Worm (Caenorhabditis elegans) whole organism, L1 larva: ENCODE results near the gene F58H1.7.
A peak's percentile ranks its signal among the peaks of the same experiment; 100 is the strongest.

Experiments
- C16A3.4 ChIP-seq: fragments of 150-350 bp; optimal IDR thresholded peaks from 2 replicates; lab custom pipeline; 2014; ENCODE audit warnings: missing biosample characterization, missing genetic modification characterization
- F16B12.6 ChIP-seq: fragments of 150-350 bp; optimal IDR thresholded peaks from 2 replicates; lab custom pipeline; 2014; ENCODE audit warnings: missing biosample characterization, missing genetic modification characterization
- aha-1 ChIP-seq: fragments of 150-350 bp; optimal IDR thresholded peaks from 2 replicates; lab custom pipeline; 2014; ENCODE audit warnings: missing biosample characterization, missing genetic modification characterization
- alr-1 ChIP-seq: fragments of 200-800 bp; sonication (Bioruptor generic); optimal IDR thresholded peaks from 2 replicates; lab custom pipeline; 2018; ENCODE audit warnings: borderline replicate concordance, mild to moderate bottlenecking, missing genetic modification characterization, missing compliant biosample characterization
- ceh-63 ChIP-seq: fragments of 200-800 bp; sonication (Bioruptor generic); optimal IDR thresholded peaks from 2 replicates; lab custom pipeline; 2018; ENCODE audit warnings: mild to moderate bottlenecking, missing genetic modification characterization, missing compliant biosample characterization
- ceh-8 ChIP-seq: fragments of 200-800 bp; sonication (Bioruptor generic); optimal IDR thresholded peaks from 2 replicates; lab custom pipeline; 2018; ENCODE audit warnings: mild to moderate bottlenecking, missing genetic modification characterization, moderate library complexity, missing compliant biosample characterization
- ceh-82 ChIP-seq, 3 experiments: fragments of 150-350 bp in 1 of 3; sonication (generic microtip) in 2 of 3; optimal IDR thresholded peaks; 2 replicates each; lab custom pipeline; 2014 to 2017; ENCODE audit warnings: missing biosample characterization in 3 of 3, missing genetic modification characterization in 3 of 3
- ces-1 ChIP-seq: fragments of 150-350 bp; optimal IDR thresholded peaks from 2 replicates; lab custom pipeline; 2014; ENCODE audit warnings: missing biosample characterization, missing genetic modification reagents, missing genetic modification characterization
- efl-3 ChIP-seq: fragments of 200-800 bp; sonication (Bioruptor generic); optimal IDR thresholded peaks from 2 replicates; lab custom pipeline; 2018; ENCODE audit warnings: mild to moderate bottlenecking, missing genetic modification characterization, missing compliant biosample characterization
- egl-13 ChIP-seq: sonication (generic microtip); optimal IDR thresholded peaks from 2 replicates; lab custom pipeline; 2016; ENCODE audit warnings: missing genotype, missing genetic modification reagents, missing genetic modification characterization, missing compliant biosample characterization
- egl-27 ChIP-seq, 2 experiments: fragments of 150-350 bp in 1 of 2; sonication (generic microtip); optimal IDR thresholded peaks; 3 replicates each; lab custom pipeline; 2017 to 2018; ENCODE audit warnings: missing biosample characterization in 2 of 2, missing genetic modification characterization in 2 of 2, missing genetic modification reagents in 2 of 2
- elt-3 ChIP-seq, 6 experiments: fragments of 150-350 bp in 1 of 6; sonication (generic microtip); optimal IDR thresholded peaks; 2 replicates each; lab custom pipeline; 2017 to 2018; ENCODE audit warnings: missing biosample characterization in 6 of 6, missing genetic modification characterization in 6 of 6, inconsistent platforms in 1 of 6
- fkh-10 ChIP-seq: sonication (generic microtip); optimal IDR thresholded peaks from 2 replicates; lab custom pipeline; 2017; ENCODE audit warnings: missing biosample characterization, missing genetic modification reagents, missing genetic modification characterization
- fkh-4 ChIP-seq: sonication (generic microtip); optimal IDR thresholded peaks from 2 replicates; lab custom pipeline; 2016; ENCODE audit warnings: missing compliant biosample characterization, missing genetic modification characterization, borderline replicate concordance
- fkh-8 ChIP-seq: sonication (generic microtip); optimal IDR thresholded peaks from 2 replicates; lab custom pipeline; 2016; ENCODE audit warnings: mild to moderate bottlenecking, missing genetic modification characterization, missing compliant biosample characterization
- fos-1 ChIP-seq: fragments of 150-350 bp; optimal IDR thresholded peaks from 2 replicates; lab custom pipeline; 2014; ENCODE audit warnings: missing biosample characterization, missing genetic modification characterization
- grh-1 ChIP-seq: fragments of 200-800 bp; sonication (Bioruptor generic); IDR thresholded peaks from 2 replicates; pipeline ENCODE4 v1.3.6; 2022; ENCODE audit warnings: missing genetic modification reagents, missing genetic modification characterization, missing compliant biosample characterization
- irx-1 ChIP-seq: sonication (generic microtip); optimal IDR thresholded peaks from 2 replicates; lab custom pipeline; 2016; ENCODE audit warnings: missing genetic modification characterization, missing compliant biosample characterization
- jun-1 ChIP-seq: fragments of 150-350 bp; optimal IDR thresholded peaks from 2 replicates; lab custom pipeline; 2014; ENCODE audit warnings: missing biosample characterization, missing genetic modification reagents, missing genetic modification characterization
- lin-13 ChIP-seq: fragments of 150-350 bp; optimal IDR thresholded peaks from 2 replicates; lab custom pipeline; 2014; ENCODE audit warnings: missing biosample characterization, missing genetic modification reagents, missing genetic modification characterization
- lin-14 ChIP-seq: fragments of 200-800 bp; sonication (Bioruptor generic); optimal IDR thresholded peaks from 2 replicates; lab custom pipeline; 2018; ENCODE audit warnings: mild to moderate bottlenecking, missing genetic modification characterization, moderate library complexity, missing compliant biosample characterization
- lin-15B ChIP-seq: fragments of 150-350 bp; sonication (generic microtip); optimal IDR thresholded peaks from 3 replicates; lab custom pipeline; 2014; ENCODE audit warnings: missing biosample characterization, missing genetic modification characterization
- lin-35 ChIP-seq, 2 experiments: fragments of 150-350 bp; optimal IDR thresholded peaks; 2 replicates each; lab custom pipeline; 2014; ENCODE audit warnings: missing biosample characterization in 2 of 2, missing genetic modification characterization in 2 of 2, missing genetic modification reagents in 2 of 2
- lin-39 ChIP-seq: fragments of 150-350 bp; optimal IDR thresholded peaks from 2 replicates; lab custom pipeline; 2014; ENCODE audit warnings: missing biosample characterization, missing genetic modification reagents, missing genetic modification characterization
- mdl-1 ChIP-seq, 2 experiments: fragments of 150-350 bp; optimal IDR thresholded peaks; 2 replicates each; lab custom pipeline; 2014 to 2017; ENCODE audit warnings: missing biosample characterization in 2 of 2, missing genetic modification characterization in 2 of 2, inconsistent platforms in 1 of 2
- mep-1 ChIP-seq: fragments of 150-350 bp; optimal IDR thresholded peaks from 2 replicates; lab custom pipeline; 2014; ENCODE audit warnings: missing biosample characterization, missing genetic modification characterization
- nhr-19 ChIP-seq: fragments of 200-800 bp; sonication (Bioruptor generic); conservative IDR thresholded peaks from 2 replicates; pipeline ENCODE4 v1.3.6; 2022; ENCODE audit warnings: missing genetic modification characterization, missing compliant biosample characterization
- nhr-20 ChIP-seq: sonication (generic microtip); optimal IDR thresholded peaks from 2 replicates; lab custom pipeline; 2016; ENCODE audit warnings: mild to moderate bottlenecking, missing genetic modification characterization, missing compliant biosample characterization
- nhr-28 ChIP-seq: fragments of 150-350 bp; optimal IDR thresholded peaks from 2 replicates; lab custom pipeline; 2014; ENCODE audit warnings: missing biosample characterization, missing genetic modification characterization
- nhr-47 ChIP-seq: sonication (generic microtip); optimal IDR thresholded peaks from 2 replicates; lab custom pipeline; 2016; ENCODE audit warnings: mild to moderate bottlenecking, missing genetic modification characterization, moderate library complexity, missing compliant biosample characterization
- nhr-77 ChIP-seq: fragments of 150-350 bp; optimal IDR thresholded peaks from 2 replicates; lab custom pipeline; 2014; ENCODE audit warnings: missing biosample characterization, missing genetic modification characterization
- nhr-84 ChIP-seq: sonication (generic microtip); optimal IDR thresholded peaks from 2 replicates; lab custom pipeline; 2017; ENCODE audit warnings: missing biosample characterization, missing genetic modification characterization
- nhr-90 ChIP-seq: sonication (generic microtip); optimal IDR thresholded peaks from 2 replicates; lab custom pipeline; 2016; ENCODE audit warnings: mild to moderate bottlenecking, missing genetic modification characterization, missing compliant biosample characterization; ENCODE audit not compliant: poor library complexity
- pax-3 ChIP-seq: fragments of 200-800 bp; sonication (Bioruptor generic); optimal IDR thresholded peaks from 2 replicates; lab custom pipeline; 2018; ENCODE audit warnings: mild to moderate bottlenecking, missing genetic modification characterization, moderate library complexity, missing compliant biosample characterization
- pqm-1 ChIP-seq: sonication (generic microtip); optimal IDR thresholded peaks from 3 replicates; lab custom pipeline; 2017; ENCODE audit warnings: missing biosample characterization, missing genetic modification characterization
- rnt-1 ChIP-seq: sonication (generic microtip); optimal IDR thresholded peaks from 2 replicates; lab custom pipeline; 2016; ENCODE audit warnings: mild to moderate bottlenecking, missing genetic modification characterization, moderate library complexity, missing compliant biosample characterization
- sox-4 ChIP-seq: sonication (generic microtip); optimal IDR thresholded peaks from 2 replicates; lab custom pipeline; 2016; ENCODE audit warnings: missing genetic modification characterization, missing compliant biosample characterization
- sptf-1 ChIP-seq: fragments of 150-350 bp; optimal IDR thresholded peaks from 2 replicates; lab custom pipeline; 2014; ENCODE audit warnings: missing biosample characterization, missing genetic modification characterization
- sup-37 ChIP-seq: fragments of 200-800 bp; sonication (Bioruptor generic); optimal IDR thresholded peaks from 2 replicates; lab custom pipeline; 2018; ENCODE audit warnings: mild to moderate bottlenecking, missing genetic modification characterization, missing compliant biosample characterization
- swsn-7 ChIP-seq: sonication (generic microtip); optimal IDR thresholded peaks from 2 replicates; lab custom pipeline; 2016; ENCODE audit warnings: missing genetic modification characterization, missing compliant biosample characterization
- tbx-2 ChIP-seq: sonication (generic microtip); optimal IDR thresholded peaks from 2 replicates; lab custom pipeline; 2016; ENCODE audit warnings: missing genetic modification characterization, missing compliant biosample characterization
- unc-130 ChIP-seq: fragments of 150-350 bp; optimal IDR thresholded peaks from 2 replicates; lab custom pipeline; 2017; ENCODE audit warnings: missing biosample characterization, missing genetic modification characterization, inconsistent platforms
- unc-30 ChIP-seq: sonication (generic microtip); optimal IDR thresholded peaks from 2 replicates; lab custom pipeline; 2017; ENCODE audit warnings: missing biosample characterization, missing genetic modification characterization
- unc-62 ChIP-seq: fragments of 150-350 bp; optimal IDR thresholded peaks from 2 replicates; lab custom pipeline; 2014; ENCODE audit warnings: missing biosample characterization, missing genetic modification reagents, missing genetic modification characterization
- unc-98 ChIP-seq: fragments of 200-800 bp; sonication (Bioruptor generic); IDR thresholded peaks from 2 replicates; pipeline ENCODE4 v1.3.6; 2022; ENCODE audit warnings: missing genetic modification characterization, missing compliant biosample characterization
- vab-15 ChIP-seq: sonication (generic microtip); optimal IDR thresholded peaks from 2 replicates; lab custom pipeline; 2017; ENCODE audit warnings: missing genotype, mild to moderate bottlenecking, missing genetic modification characterization, missing compliant biosample characterization
- xbp-1 ChIP-seq: sonication (generic microtip); optimal IDR thresholded peaks from 2 replicates; lab custom pipeline; 2016; ENCODE audit warnings: missing genetic modification characterization, missing compliant biosample characterization
- zag-1 ChIP-seq: fragments of 150-350 bp; optimal IDR thresholded peaks from 2 replicates; lab custom pipeline; 2014; ENCODE audit warnings: missing biosample characterization, missing genetic modification characterization
- zip-4 ChIP-seq: fragments of 200-800 bp; sonication (Bioruptor generic); optimal IDR thresholded peaks from 2 replicates; lab custom pipeline; 2018; ENCODE audit warnings: mild to moderate bottlenecking, missing genetic modification characterization, moderate library complexity, missing compliant biosample characterization
- ztf-11 ChIP-seq, 2 experiments: sonication (generic microtip); optimal IDR thresholded peaks; 2 replicates each; lab custom pipeline; 2016 to 2017; ENCODE audit warnings: missing genetic modification characterization in 2 of 2, missing biosample characterization in 1 of 2, missing compliant biosample characterization in 1 of 2

F58H1.7 gene

ce11 chrV:12001747-12002456 lies 37.3 kb upstream of the F58H1.7 start, which contains the start of gene gcy-33:
Gene gcy-33, minus strand, starts transcription at chrV:12001797.
- TF ChIP-seq lin-39 (tag; lab: Kevin White, UChicago) (no peak), nhr-77 (tag; lab: Kevin White, UChicago) (peak; percentile 43), ceh-63 (GFP tag; lab: Kevin White, UChicago) (no peak), lin-13 (GFP tag; lab: Kevin White, UChicago) (peak; percentile 44), elt-3 (tag; optimal IDR thresholded peaks at IDR 0.05; lab: Kevin White, UChicago) (peak in 5 of 6 experiments; percentile 17 to 58 (median 43)), nhr-28 (tag; lab: Kevin White, UChicago) (no peak), aha-1 (tag; lab: Kevin White, UChicago) (no peak), nhr-19 (peak; percentile 80), zag-1 (no peak), tbx-2 (tag; lab: Kevin White, UChicago) (peak; percentile 76), zip-4 (GFP tag; lab: Kevin White, UChicago) (peak; percentile 56), fkh-4 (tag; lab: Kevin White, UChicago) (no peak), C16A3.4 (peak; percentile 81), nhr-84 (tag; lab: Kevin White, UChicago) (no peak), F16B12.6 (tag; lab: Kevin White, UChicago) (peak; percentile 25), irx-1 (tag; lab: Kevin White, UChicago) (peak; percentile 60), ceh-8 (GFP tag; lab: Kevin White, UChicago) (peak; percentile 75), nhr-47 (tag; lab: Kevin White, UChicago) (peak; percentile 92), sup-37 (no peak), sox-4 (tag; lab: Kevin White, UChicago) (peak; percentile 71), ceh-82 (tag; optimal IDR thresholded peaks at IDR 0.05; lab: Kevin White, UChicago) (peak; percentile 49 to 71 (median 67)), swsn-7 (peak; percentile 88), alr-1 (no peak), efl-3 (no peak), unc-130 (tag; lab: Kevin White, UChicago) (peak; percentile 48), unc-98 (GFP tag; lab: Robert Waterston, UW) (no peak), lin-15B (tag; lab: Kevin White, UChicago) (no peak), lin-14 (GFP tag; lab: Kevin White, UChicago) (peak; percentile 81), xbp-1 (tag; lab: Kevin White, UChicago) (peak; percentile 83), ces-1 (GFP tag; lab: Kevin White, UChicago) (no peak), unc-30 (tag; lab: Kevin White, UChicago) (no peak), unc-62 (GFP tag; lab: Kevin White, UChicago) (no peak), egl-27 (tag; optimal IDR thresholded peaks at IDR 0.05; lab: Kevin White, UChicago) (no peak), lin-35 (GFP tag; optimal IDR thresholded peaks at IDR 0.05; lab: Kevin White, UChicago) (peak; percentile 71 to 82), nhr-20 (tag; lab: Kevin White, UChicago) (peak; percentile 94), vab-15 (tag; lab: Kevin White, UChicago) (no peak), fkh-10 (GFP tag; lab: Kevin White, UChicago) (peak; percentile 18), egl-13 (tag; lab: Kevin White, UChicago) (peak; percentile 87), ztf-11 (tag; optimal IDR thresholded peaks at IDR 0.05; lab: Kevin White, UChicago) (peak in 1 of 2 experiments; percentile 81), jun-1 (tag; lab: Kevin White, UChicago) (peak; percentile 68), mep-1 (tag; lab: Kevin White, UChicago) (peak; percentile 87), grh-1 (GFP tag; lab: Robert Waterston, UW) (0 out of 2 replicates have a peak, but pooled peaks have one; percentile 18), rnt-1 (tag; lab: Kevin White, UChicago) (peak; percentile 73), fkh-8 (tag; lab: Kevin White, UChicago) (peak; percentile 69), fos-1 (tag; lab: Kevin White, UChicago) (peak; percentile 35), sptf-1 (tag; lab: Kevin White, UChicago) (no peak), mdl-1 (tag; optimal IDR thresholded peaks at IDR 0.05; lab: Kevin White, UChicago) (peak in 1 of 2 experiments; percentile 79), nhr-90 (peak; percentile 91), pax-3 (tag; lab: Kevin White, UChicago) (peak; percentile 83), pqm-1 (tag; lab: Kevin White, UChicago) (peak; percentile 71)
